Worm (Caenorhabditis elegans) whole organism, early embryonic: ENCODE measurements around the gene Y116A8C.25.

Experiments used
- F13C5.2 ChIP-seq: sonication (generic microtip); optimal IDR thresholded peaks from 2 replicates; lab custom pipeline; 2017; ENCODE audit warnings: mild to moderate bottlenecking, missing genetic modification characterization, inconsistent platforms, missing compliant biosample characterization
- ama-1 ChIP-seq: fragments of 150-350 bp; optimal IDR thresholded peaks from 2 replicates; lab custom pipeline; 2014

DNA sequence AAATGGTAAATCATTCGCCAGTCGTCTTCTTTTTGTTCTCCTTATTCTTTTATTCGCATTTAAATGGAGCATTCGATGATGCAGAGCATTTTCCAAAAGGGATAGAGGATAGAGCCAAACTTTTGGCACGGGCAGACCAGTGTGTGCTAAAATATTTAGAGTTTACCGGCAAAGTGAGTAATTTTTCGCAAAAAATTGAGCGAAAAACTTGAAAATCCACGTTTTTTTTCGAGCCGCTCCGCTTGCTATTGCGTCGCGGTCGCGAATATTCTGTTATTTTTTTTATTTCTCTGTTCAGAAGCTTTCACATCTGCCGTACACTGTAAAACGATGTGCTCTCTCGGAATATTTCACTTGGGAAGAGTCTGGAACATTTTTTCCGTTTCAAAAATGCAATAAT is 10.3 kb upstream of the Y116A8C.25 start, which contains the start of gene Y116A8C.43:
- TF ChIP-seq ama-1 (lab: Kevin White, UChicago) (peak; percentile 64), F13C5.2 (tag; lab: Kevin White, UChicago) (no peak)
